Worm (Caenorhabditis elegans) whole organism, L1 larva: ENCODE measurements around the gene C50D2.10.

ENCODE experiments used
- aha-1 ChIP-seq: fragments of 150-350 bp; optimal IDR thresholded peaks from 2 replicates; lab custom pipeline; 2014; ENCODE audit warnings: missing biosample characterization, missing genetic modification characterization
- dpl-1 ChIP-seq, 3 experiments: fragments of 150-350 bp in 2 of 3; sonication (generic microtip) in 1 of 3; optimal IDR thresholded peaks; 2 replicates each; lab custom pipeline; 2014 to 2017; ENCODE audit warnings: missing biosample characterization in 3 of 3, missing genetic modification characterization in 3 of 3, missing genetic modification reagents in 3 of 3
- fos-1 ChIP-seq: fragments of 150-350 bp; optimal IDR thresholded peaks from 2 replicates; lab custom pipeline; 2014; ENCODE audit warnings: missing biosample characterization, missing genetic modification characterization
- grh-1 ChIP-seq: fragments of 200-800 bp; sonication (Bioruptor generic); IDR thresholded peaks from 2 replicates; pipeline ENCODE4 v1.3.6; 2022; ENCODE audit warnings: missing genetic modification reagents, missing genetic modification characterization, missing compliant biosample characterization
- lin-14 ChIP-seq: fragments of 200-800 bp; sonication (Bioruptor generic); optimal IDR thresholded peaks from 2 replicates; lab custom pipeline; 2018; ENCODE audit warnings: mild to moderate bottlenecking, missing genetic modification characterization, moderate library complexity, missing compliant biosample characterization
- mab-9 ChIP-seq: fragments of 200-800 bp; sonication (Bioruptor generic); IDR thresholded peaks from 2 replicates; pipeline ENCODE4 v1.3.6; 2022; ENCODE audit warnings: missing genetic modification reagents, missing genetic modification characterization, missing compliant biosample characterization
- mdl-1 ChIP-seq, 2 experiments: fragments of 150-350 bp; optimal IDR thresholded peaks; 2 replicates each; lab custom pipeline; 2014 to 2017; ENCODE audit warnings: missing biosample characterization in 2 of 2, missing genetic modification characterization in 2 of 2, inconsistent platforms in 1 of 2
- snpc-4 ChIP-seq: fragments of 150-350 bp; optimal IDR thresholded peaks from 2 replicates; lab custom pipeline; 2014; ENCODE audit warnings: missing biosample characterization, missing genetic modification characterization
- sptf-1 ChIP-seq: fragments of 150-350 bp; optimal IDR thresholded peaks from 2 replicates; lab custom pipeline; 2014; ENCODE audit warnings: missing biosample characterization, missing genetic modification characterization
- unc-98 ChIP-seq: fragments of 200-800 bp; sonication (Bioruptor generic); IDR thresholded peaks from 2 replicates; pipeline ENCODE4 v1.3.6; 2022; ENCODE audit warnings: missing genetic modification characterization, missing compliant biosample characterization
- zag-1 ChIP-seq: fragments of 150-350 bp; optimal IDR thresholded peaks from 2 replicates; lab custom pipeline; 2014; ENCODE audit warnings: missing biosample characterization, missing genetic modification characterization

DNA sequence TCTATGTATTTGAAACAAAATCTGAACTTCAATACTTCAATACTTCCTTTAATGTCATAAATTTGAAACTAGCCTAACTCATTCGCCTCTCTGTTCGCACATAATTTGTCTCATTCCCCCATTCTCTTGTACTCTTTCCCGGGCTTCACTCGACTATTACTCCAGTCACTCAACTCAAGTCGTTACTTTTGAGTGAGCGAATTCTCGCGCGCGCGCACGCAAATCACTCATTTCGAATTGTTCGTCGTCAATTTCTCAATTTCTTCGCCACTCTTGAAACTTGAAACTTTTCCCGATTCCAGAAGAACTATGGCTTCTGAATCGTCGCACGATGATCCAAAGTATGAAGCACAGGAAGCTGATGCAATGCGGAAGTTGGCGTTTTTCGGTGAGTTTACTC, 5.3 kb downstream of the C50D2.10 start, which contains the start of gene col-68:
- TF ChIP-seq mdl-1 (tag; optimal IDR thresholded peaks at IDR 0.05; lab: Kevin White, UChicago) = no peak
- TF ChIP-seq zag-1 (tag; lab: Kevin White, UChicago) = no peak
- no peak for TF ChIP-seq sptf-1
- no peak for TF ChIP-seq dpl-1 (GFP tag; optimal IDR thresholded peaks at IDR 0.05; lab: Kevin White, UChicago)
- TF ChIP-seq snpc-4 (tag; lab: Kevin White, UChicago) = no peak
- no peak for TF ChIP-seq fos-1
- TF ChIP-seq lin-14 (GFP tag; lab: Kevin White, UChicago) = no peak
- TF ChIP-seq aha-1 (tag; lab: Kevin White, UChicago) = no peak
- no peak for TF ChIP-seq mab-9 (GFP tag; lab: Robert Waterston, UW)
- TF ChIP-seq grh-1 (GFP tag; lab: Robert Waterston, UW) = no peak
- TF ChIP-seq unc-98 (GFP tag; lab: Robert Waterston, UW) = no peak
